Worm (Caenorhabditis elegans): Measurements from ENCODE around the gene F52D10.2.

The F52D10.2 gene

DNA sequence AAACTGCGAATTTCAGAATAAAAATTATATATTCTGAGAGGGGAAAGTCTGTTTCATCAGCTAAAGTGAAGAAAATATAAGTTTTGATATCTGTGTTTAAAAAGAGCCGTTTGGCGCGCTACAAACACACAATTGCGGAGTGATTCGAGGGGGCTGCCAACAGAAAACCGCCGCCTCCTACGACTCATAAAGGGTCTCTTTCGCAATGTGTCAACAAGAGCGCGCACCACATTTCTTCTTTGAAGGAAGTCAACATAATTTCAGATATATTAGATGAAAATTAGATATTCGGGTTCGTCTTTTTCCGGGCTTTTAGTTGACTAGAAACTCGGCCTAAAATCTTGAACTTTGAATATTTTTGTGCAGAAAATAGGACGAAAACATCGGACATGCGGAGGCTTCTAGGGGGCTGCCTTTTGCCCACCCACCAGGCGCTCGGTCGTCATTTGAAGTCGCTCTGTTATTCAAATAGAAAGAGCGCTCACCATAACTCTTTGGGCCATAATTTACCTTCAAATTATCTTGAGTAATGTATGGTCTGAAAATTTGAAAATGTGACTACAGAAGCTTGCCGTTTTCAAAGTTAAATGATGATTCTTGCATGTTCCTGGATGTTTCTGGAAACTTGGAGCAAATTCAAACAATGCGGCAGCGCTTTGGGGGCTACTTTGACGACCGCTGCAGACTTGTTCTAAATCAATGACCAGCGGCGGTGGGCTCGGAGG lies 14.4 kb upstream of the F52D10.2 start (continued):
- TF ChIP-seq lir-3 (tag; optimal IDR thresholded peaks at IDR 0.05; ENCODE audit: poor library complexity) (peak; percentile 65), nhr-28 (tag; optimal IDR thresholded peaks at IDR 0.05) (no peak), vab-15 (tag; optimal IDR thresholded peaks at IDR 0.05) (peak; percentile 2), jun-1 (tag; optimal IDR thresholded peaks at IDR 0.05) (peak; percentile 31), pax-3 (tag; optimal IDR thresholded peaks at IDR 0.05) (peak; percentile 99), F16B12.6 (tag; optimal IDR thresholded peaks at IDR 0.05) (no peak), egl-13 (tag; optimal IDR thresholded peaks at IDR 0.05) (peak; percentile 96), ceh-90 (tag; optimal IDR thresholded peaks at IDR 0.05) (no peak), mef-2 (tag; optimal IDR thresholded peaks at IDR 0.05) (no peak), efl-3 (GFP tag; optimal IDR thresholded peaks at IDR 0.05) (peak; percentile 83), Y116A8C.19 (tag; optimal IDR thresholded peaks at IDR 0.05; ENCODE audit: borderline replicate concordance) (no peak), nhr-237 (tag; optimal IDR thresholded peaks at IDR 0.05) (peak; percentile 76), nhr-77 (tag; optimal IDR thresholded peaks at IDR 0.05) (peak; percentile 56), alr-1 (tag; optimal IDR thresholded peaks at IDR 0.05; ENCODE audit: borderline replicate concordance) (no peak), elt-2 (tag; optimal IDR thresholded peaks at IDR 0.05) (peak; percentile 89), blmp-1 (tag; optimal IDR thresholded peaks at IDR 0.05) (peak; percentile 28), nhr-84 (tag; optimal IDR thresholded peaks at IDR 0.05) (no peak), ets-5 (GFP tag; IDR thresholded peaks at IDR 0.05) (peak; percentile 95; the same call in 1 of the 2 replicates), rnt-1 (tag; optimal IDR thresholded peaks at IDR 0.05) (peak; percentile 89), hlh-4 (tag; optimal IDR thresholded peaks at IDR 0.05) (peak; percentile 28), ceh-8 (GFP tag; optimal IDR thresholded peaks at IDR 0.05) (peak; percentile 80), ztf-11 (tag; optimal IDR thresholded peaks at IDR 0.05) (peak; percentile 82 to 90), ces-1 (GFP tag; optimal IDR thresholded peaks at IDR 0.05) (peak; percentile 38), nhr-20 (tag; optimal IDR thresholded peaks at IDR 0.05) (peak; percentile 94), unc-62 (GFP tag; optimal IDR thresholded peaks at IDR 0.05) (no peak), skn-1 (tag; optimal IDR thresholded peaks at IDR 0.05) (peak; percentile 15), unc-98 (GFP tag; IDR thresholded peaks at IDR 0.05) (peak; percentile 66), lin-14 (GFP tag; optimal IDR thresholded peaks at IDR 0.05) (peak; percentile 93), fkh-8 (tag; optimal IDR thresholded peaks at IDR 0.05) (peak; percentile 97), lin-13 (GFP tag; optimal IDR thresholded peaks at IDR 0.05) (peak; percentile 51), ama-1 (optimal IDR thresholded peaks at IDR 0.05) (no peak), swsn-7 (tag; optimal IDR thresholded peaks at IDR 0.05) (peak; percentile 97), ceh-63 (GFP tag; optimal IDR thresholded peaks at IDR 0.05) (no peak), nhr-12 (tag; optimal IDR thresholded peaks at IDR 0.05) (no peak)

DNA sequence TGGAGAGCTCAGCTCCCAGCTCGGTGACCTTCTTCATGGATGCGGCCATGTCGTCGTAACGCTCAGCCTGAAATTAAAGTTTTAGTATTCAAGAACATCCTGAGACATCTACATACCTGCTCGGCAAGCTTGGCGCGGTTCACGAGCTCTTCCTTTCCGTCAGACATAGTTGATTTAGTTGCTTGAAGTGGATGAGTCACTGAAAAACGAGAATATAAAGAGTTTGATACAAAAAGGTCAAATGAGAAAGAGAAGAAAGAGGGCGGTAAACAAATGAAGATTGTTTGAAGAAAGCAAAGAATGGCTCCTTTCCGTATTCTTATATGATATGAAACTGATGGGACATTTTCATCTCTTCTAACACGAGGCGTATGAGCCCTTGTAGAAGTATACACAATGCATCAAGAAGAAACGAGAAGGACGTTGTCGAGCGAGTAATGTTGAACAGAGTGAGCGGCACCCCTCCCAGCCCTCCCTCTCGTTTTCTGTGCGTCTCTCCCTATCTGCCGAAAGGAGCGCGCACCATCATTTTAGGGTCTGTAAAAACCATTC lies 13.8 kb upstream of the F52D10.2 start, which contains the start of gene ftt-2:
ftt-2 (minus strand) TSS at position 206 of the 552 bp plus-strand sequence.
- TF ChIP-seq aly-2 (tag; optimal IDR thresholded peaks at IDR 0.05) (no peak), ceh-90 (tag; optimal IDR thresholded peaks at IDR 0.05) (peak; percentile 42), nhr-12 (tag; optimal IDR thresholded peaks at IDR 0.05) (no peak), rnt-1 (tag; optimal IDR thresholded peaks at IDR 0.05) (peak; percentile 36), dpl-1 (GFP tag; optimal IDR thresholded peaks at IDR 0.05) (no peak), mef-2 (tag; optimal IDR thresholded peaks at IDR 0.05) (no peak), sox-4 (tag; optimal IDR thresholded peaks at IDR 0.05) (no peak), pqm-1 (tag; optimal IDR thresholded peaks at IDR 0.05) (no peak), ceh-8 (GFP tag; optimal IDR thresholded peaks at IDR 0.05) (no peak), snpc-4 (tag; optimal IDR thresholded peaks at IDR 0.05) (no peak), egl-27 (tag; optimal IDR thresholded peaks at IDR 0.05) (no peak), fkh-8 (tag; optimal IDR thresholded peaks at IDR 0.05) (no peak), unc-130 (tag; optimal IDR thresholded peaks at IDR 0.05) (no peak), lin-13 (GFP tag; optimal IDR thresholded peaks at IDR 0.05) (no peak), xbp-1 (tag; optimal IDR thresholded peaks at IDR 0.05) (no peak), ceh-82 (tag; optimal IDR thresholded peaks at IDR 0.05) (peak in 1 of 3 experiments; percentile 7), irx-1 (tag; optimal IDR thresholded peaks at IDR 0.05) (no peak), ama-1 (optimal IDR thresholded peaks at IDR 0.05) (peak; percentile 36), pag-3 (tag; optimal IDR thresholded peaks at IDR 0.05; ENCODE audit: borderline replicate concordance, insufficient read depth) (no peak), vab-15 (tag; optimal IDR thresholded peaks at IDR 0.05) (no peak), sup-37 (GFP tag; optimal IDR thresholded peaks at IDR 0.05) (no peak), F16B12.6 (tag; optimal IDR thresholded peaks at IDR 0.05) (no peak), aha-1 (tag; optimal IDR thresholded peaks at IDR 0.05) (no peak), snu-23 (GFP tag; optimal IDR thresholded peaks at IDR 0.05) (no peak), nhr-28 (tag; optimal IDR thresholded peaks at IDR 0.05) (no peak), mep-1 (tag; optimal IDR thresholded peaks at IDR 0.05) (no peak), nhr-84 (tag; optimal IDR thresholded peaks at IDR 0.05) (no peak)
